Worm (Caenorhabditis elegans): ENCODE results near the gene T10B5.8.

Gene T10B5.8

DNA sequence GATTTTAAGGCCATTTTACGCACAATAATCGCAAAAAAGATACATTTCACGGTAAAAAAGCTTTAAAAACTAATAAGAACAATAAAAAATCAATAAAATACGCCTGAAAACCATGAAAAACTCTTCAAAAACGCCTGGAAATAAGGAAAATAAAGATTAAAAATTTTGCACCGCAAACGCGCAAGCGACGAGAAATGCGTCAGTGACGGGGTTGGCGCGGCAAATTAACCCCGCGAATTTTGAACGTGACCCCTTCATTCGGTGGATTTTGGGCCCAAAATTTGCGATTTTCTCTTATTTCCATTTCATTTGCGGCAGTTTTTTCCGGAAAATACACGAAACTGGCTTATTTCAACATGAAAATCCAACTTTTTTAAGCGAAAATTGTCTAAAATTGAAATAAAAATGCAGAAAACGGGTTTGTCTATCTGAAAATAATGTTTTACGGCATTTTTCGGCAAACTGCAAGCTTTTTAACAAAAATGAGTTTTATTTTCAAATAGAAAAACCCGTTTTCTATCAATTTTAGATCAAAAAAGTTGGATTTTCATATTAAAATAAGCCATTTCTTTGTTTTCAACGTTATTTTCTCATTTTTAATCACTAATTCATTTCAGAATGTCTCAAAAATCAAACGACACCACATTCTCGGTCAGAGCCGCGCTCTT is 26.9 kb downstream of the T10B5.8 start, which contains the start of gene knl-3 (continued):
- TF ChIP-seq sox-4 (tag; optimal IDR thresholded peaks at IDR 0.05) (peak; percentile 64), ama-1 (optimal IDR thresholded peaks at IDR 0.05) (no peak), odd-2 (tag; optimal IDR thresholded peaks at IDR 0.05) (no peak), fkh-10 (GFP tag; optimal IDR thresholded peaks at IDR 0.05) (peak; percentile 49), elt-4 (tag; optimal IDR thresholded peaks at IDR 0.05) (no peak), ceh-6 (GFP tag; optimal IDR thresholded peaks at IDR 0.05) (no peak), hlh-8 (tag; optimal IDR thresholded peaks at IDR 0.05) (no peak), elt-2 (tag; optimal IDR thresholded peaks at IDR 0.05) (peak; percentile 77), pros-1 (tag; optimal IDR thresholded peaks at IDR 0.05) (no peak), unc-42 (tag; optimal IDR thresholded peaks at IDR 0.05) (peak; percentile 80), pha-4 (tag; optimal IDR thresholded peaks at IDR 0.05) (no peak), T23F11.4 (GFP tag; optimal IDR thresholded peaks at IDR 0.05) (peak; percentile 27), tbx-2 (tag; optimal IDR thresholded peaks at IDR 0.05) (peak; percentile 54), dve-1 (tag; optimal IDR thresholded peaks at IDR 0.05) (peak; percentile 66), nhr-232 (tag; optimal IDR thresholded peaks at IDR 0.05) (peak; percentile 4), hlh-6 (tag; optimal IDR thresholded peaks at IDR 0.05) (no peak), pat-9 (tag; optimal IDR thresholded peaks at IDR 0.05) (peak; percentile 37), Y22D7AL.16 (tag; optimal IDR thresholded peaks at IDR 0.05) (peak; percentile 62), zip-5 (tag; optimal IDR thresholded peaks at IDR 0.05) (no peak), ceh-24 (tag; optimal IDR thresholded peaks at IDR 0.05) (peak; percentile 19), ceh-31 (tag; optimal IDR thresholded peaks at IDR 0.05) (peak; percentile 80), hlh-15 (tag; optimal IDR thresholded peaks at IDR 0.05) (no peak), ztf-16 (tag; optimal IDR thresholded peaks at IDR 0.05) (peak; percentile 36), eyg-1 (tag; optimal IDR thresholded peaks at IDR 0.05) (no peak), lim-6 (tag; optimal IDR thresholded peaks at IDR 0.05) (peak; percentile 28), ceh-45 (GFP tag; IDR thresholded peaks at IDR 0.05) (peak; percentile 56; the same call in 1 of the 2 replicates), nhr-11 (tag; optimal IDR thresholded peaks at IDR 0.05) (no peak), ceh-14 (tag; optimal IDR thresholded peaks at IDR 0.05) (peak; percentile 66), lin-11 (tag; optimal IDR thresholded peaks at IDR 0.05) (peak; percentile 40)

DNA sequence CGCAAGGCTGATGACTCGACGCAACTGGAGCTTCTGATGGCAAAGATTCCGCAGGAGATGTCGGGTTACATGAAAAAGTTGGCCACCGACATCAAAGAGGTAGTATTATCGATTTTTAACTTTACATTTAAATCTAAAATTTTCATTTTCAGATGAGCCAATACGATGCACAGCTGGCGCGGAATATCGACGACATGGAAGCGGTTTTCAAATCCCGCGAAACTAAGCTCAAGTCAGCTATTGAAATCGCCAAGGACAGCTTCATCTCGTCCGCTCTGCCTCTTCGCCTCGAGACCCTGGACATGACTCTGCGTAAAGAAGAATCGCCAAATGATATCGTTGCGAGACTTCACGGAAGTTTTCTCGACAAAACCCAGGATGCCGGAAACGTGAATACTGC is 27.8 kb downstream of the T10B5.8 start, which contains the start of gene T10B5.3:
TSS of gene T10B5.3 (minus strand) at position 101 of the 400 bp plus-strand sequence.
- TF ChIP-seq ceh-6 (GFP tag; optimal IDR thresholded peaks at IDR 0.05) = no peak
- TF ChIP-seq nhr-232 (tag; optimal IDR thresholded peaks at IDR 0.05) = no peak
- no peak for TF ChIP-seq ets-4 (tag; optimal IDR thresholded peaks at IDR 0.05)

DNA sequence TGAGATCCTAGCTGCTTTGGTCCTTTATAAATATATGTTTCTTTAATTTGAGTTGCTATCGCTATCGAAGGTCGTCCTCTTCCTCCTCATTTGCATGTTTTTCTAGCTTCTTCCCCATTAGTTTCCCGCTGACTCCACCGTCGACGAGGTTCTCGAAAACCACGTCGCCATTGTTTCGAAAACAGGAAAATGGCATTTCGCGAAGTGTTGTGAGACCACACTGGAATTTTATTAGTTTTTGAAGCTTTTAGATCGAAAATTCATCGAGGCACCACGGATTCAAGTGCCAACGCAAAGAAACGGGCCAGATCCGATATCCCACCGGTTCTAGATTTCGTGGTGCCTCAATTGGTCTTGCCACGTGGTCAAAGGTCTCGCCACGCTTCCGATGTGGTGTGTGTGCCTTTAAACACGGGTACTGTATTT is 28.7 kb downstream of the T10B5.8 start:
- no peak for TF ChIP-seq unc-3 (GFP tag; conservative IDR thresholded peaks at IDR 0.05)
- no peak for TF ChIP-seq unc-3 (tag; optimal IDR thresholded peaks at IDR 0.05)
- no peak for TF ChIP-seq ahr-1 (tag; optimal IDR thresholded peaks at IDR 0.05)
- TF ChIP-seq rnt-1 (tag; optimal IDR thresholded peaks at IDR 0.05) = no peak
- TF ChIP-seq npax-4 (tag; optimal IDR thresholded peaks at IDR 0.05) = no peak
- no peak for TF ChIP-seq Y22D7AL.16 (tag; optimal IDR thresholded peaks at IDR 0.05)

DNA sequence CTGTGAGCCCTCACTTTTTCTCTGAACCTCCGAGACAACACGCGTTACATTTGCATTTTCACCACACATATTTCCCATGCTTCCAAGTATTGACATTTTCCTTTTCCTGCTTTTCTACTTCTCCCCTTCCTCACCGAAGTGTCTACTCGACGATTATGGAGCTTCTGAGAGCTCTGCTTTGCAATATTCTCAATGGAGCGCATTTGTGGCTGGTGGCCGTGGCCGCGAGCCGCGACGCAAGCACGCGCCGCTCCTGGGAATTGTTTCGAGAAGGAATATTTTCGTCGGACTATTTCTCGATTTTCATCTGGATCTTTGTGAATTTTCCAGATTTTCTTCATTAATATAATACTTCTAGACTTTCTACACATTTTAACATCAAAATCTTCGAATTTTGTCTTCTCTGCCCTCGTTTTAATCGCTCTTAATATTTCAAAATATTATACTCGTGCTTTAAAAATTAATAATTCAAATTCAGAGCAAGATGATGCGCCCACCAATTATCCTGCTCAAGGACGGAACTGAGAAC is 30.0 kb downstream of the T10B5.8 start, which contains the start of the genes T10B5.4 and cct-7:
TSS of gene T10B5.4 (minus strand) at position 40 of the 529 bp plus-strand sequence.
TSS of gene cct-7 (plus strand) at position 479 of the 529 bp plus-strand sequence.
- TF ChIP-seq hlh-6 (tag; optimal IDR thresholded peaks at IDR 0.05) = no peak
- peak; percentile 55 for TF ChIP-seq pqm-1 (tag; optimal IDR thresholded peaks at IDR 0.05)
- TF ChIP-seq zip-5 (tag; optimal IDR thresholded peaks at IDR 0.05) = peak; percentile 20
- peak; percentile 48 for TF ChIP-seq F13H6.1 (tag; optimal IDR thresholded peaks at IDR 0.05)
- TF ChIP-seq K02D7.2 (tag; optimal IDR thresholded peaks at IDR 0.05) = no peak
- peak; percentile 67 for TF ChIP-seq syd-9 (tag; optimal IDR thresholded peaks at IDR 0.05)
- TF ChIP-seq sox-2 (GFP tag; IDR thresholded peaks at IDR 0.05) = no peak
- no peak for TF ChIP-seq hlh-15 (tag; optimal IDR thresholded peaks at IDR 0.05)
- no peak for TF ChIP-seq nhr-232 (tag; optimal IDR thresholded peaks at IDR 0.05)
- TF ChIP-seq ceh-6 (GFP tag; optimal IDR thresholded peaks at IDR 0.05) = peak; percentile 24
- TF ChIP-seq unc-86 (tag; optimal IDR thresholded peaks at IDR 0.05) = peak; percentile 61
- TF ChIP-seq ceh-9 (tag; optimal IDR thresholded peaks at IDR 0.05) = no peak
- TF ChIP-seq ceh-22 (tag; optimal IDR thresholded peaks at IDR 0.05) = peak; percentile 17
- TF ChIP-seq pag-3 (tag; optimal IDR thresholded peaks at IDR 0.05; ENCODE audit: borderline replicate concordance) = peak; percentile 16
- TF ChIP-seq tbx-7 (tag; optimal IDR thresholded peaks at IDR 0.05) = peak; percentile 64
- peak; percentile 66 for TF ChIP-seq eyg-1 (tag; optimal IDR thresholded peaks at IDR 0.05)
- TF ChIP-seq fax-1 (tag; optimal IDR thresholded peaks at IDR 0.05) = peak; percentile 10
- peak; percentile 61 for TF ChIP-seq pros-1 (tag; optimal IDR thresholded peaks at IDR 0.05)
- TF ChIP-seq pax-1 (tag; optimal IDR thresholded peaks at IDR 0.05) = peak; percentile 57
- TF ChIP-seq madf-2 (tag; optimal IDR thresholded peaks at IDR 0.05) = peak; percentile 71

Data from whole organism, late embryonic.